Fruit fly (Drosophila melanogaster) Kc167 (cell line): Measurements from ENCODE around the gene Cby.

Experiments
- insv ChIP-seq: fragments of >200 bp; optimal IDR thresholded peaks from 3 replicates; lab custom pipeline; 2018; ENCODE audit warnings: missing external identifiers
- psq ChIP-seq: fragments of >200 bp; optimal IDR thresholded peaks from 2 replicates; lab custom pipeline; 2017; ENCODE audit warnings: missing external identifiers

DNA sequence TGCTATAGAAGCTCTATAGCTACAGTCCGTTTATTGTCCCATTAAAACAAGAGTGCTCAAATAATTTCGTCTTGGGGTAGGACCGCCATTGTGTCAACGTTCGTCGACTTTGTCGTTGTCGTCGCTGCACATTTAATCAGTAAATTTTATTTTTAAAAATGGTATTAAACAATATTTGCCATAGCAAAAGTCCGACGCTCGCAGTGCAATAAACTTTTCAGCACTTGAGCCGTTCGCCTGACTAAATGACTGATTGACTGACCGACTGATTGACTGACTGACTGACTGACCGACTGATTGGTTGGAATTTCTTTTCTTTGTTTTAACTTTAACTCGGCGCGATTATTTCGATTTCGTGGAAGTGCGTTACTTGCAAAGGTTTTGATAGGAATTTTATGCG is 22.1 kb downstream of the Cby start:
- TF ChIP-seq psq (lab: Kevin White, UChicago) (no peak), insv (lab: Kevin White, UChicago) (no peak)
